Worm (Caenorhabditis elegans) whole organism, young adult: Measurements from ENCODE around the gene F27B3.8.
A peak's percentile ranks its signal among the peaks of the same experiment; 100 is the strongest.

ENCODE experiments used
- C17E4.6 ChIP-seq: fragments of 200-800 bp; sonication (Bioruptor generic); IDR thresholded peaks from 2 replicates; pipeline ENCODE4 v1.3.6; 2022; ENCODE audit warnings: missing genetic modification reagents, missing genetic modification characterization, missing compliant biosample characterization
- F10E7.11 ChIP-seq: sonication (generic microtip); optimal IDR thresholded peaks from 2 replicates; lab custom pipeline; 2017; ENCODE audit warnings: mild to moderate bottlenecking, missing genetic modification characterization, moderate library complexity, missing compliant biosample characterization
- F39B2.1 ChIP-seq: fragments of 200-800 bp; sonication (Bioruptor generic); IDR thresholded peaks from 2 replicates; pipeline ENCODE4 v1.3.6; 2022; ENCODE audit warnings: missing genetic modification reagents, missing genetic modification characterization, missing compliant biosample characterization
- F52B5.7 ChIP-seq: sonication (generic microtip); optimal IDR thresholded peaks from 2 replicates; lab custom pipeline; 2016; ENCODE audit warnings: mild to moderate bottlenecking, missing genetic modification characterization, missing compliant biosample characterization
- F57A8.1 ChIP-seq: fragments of 200-800 bp; sonication (Bioruptor generic); optimal IDR thresholded peaks from 2 replicates; lab custom pipeline; 2018; ENCODE audit warnings: mild to moderate bottlenecking, missing genetic modification characterization, moderate library complexity, missing compliant biosample characterization
- T26A5.8 ChIP-seq: sonication (generic microtip); optimal IDR thresholded peaks from 2 replicates; lab custom pipeline; 2016; ENCODE audit warnings: missing genetic modification characterization, missing compliant biosample characterization
- Y53F4B.3 ChIP-seq: fragments of 200-800 bp; sonication (Bioruptor generic); IDR thresholded peaks from 2 replicates; pipeline ENCODE4 v1.3.6; 2022; ENCODE audit warnings: missing genetic modification reagents, missing genetic modification characterization, missing compliant biosample characterization
- aptf-3 ChIP-seq: fragments of 200-800 bp; sonication (Bioruptor generic); IDR thresholded peaks from 2 replicates; pipeline ENCODE4 v1.3.6; 2022; ENCODE audit warnings: missing genetic modification characterization, missing compliant biosample characterization
- atf-7 ChIP-seq: sonication (generic microtip); optimal IDR thresholded peaks from 2 replicates; lab custom pipeline; 2017; ENCODE audit warnings: mild to moderate bottlenecking, missing genetic modification characterization, missing compliant biosample characterization
- athp-1 ChIP-seq: sonication (generic microtip); optimal IDR thresholded peaks from 2 replicates; lab custom pipeline; 2017; ENCODE audit warnings: mild to moderate bottlenecking, missing genetic modification characterization, missing compliant biosample characterization
- attf-6 ChIP-seq: fragments of 200-800 bp; sonication (Bioruptor generic); IDR thresholded peaks from 2 replicates; pipeline ENCODE4 v1.3.6; 2022; ENCODE audit warnings: missing genetic modification reagents, missing genetic modification characterization, missing compliant biosample characterization
- bed-1 ChIP-seq: fragments of 200-800 bp; sonication (Bioruptor generic); IDR thresholded peaks from 2 replicates; pipeline ENCODE4 v1.3.6; 2022; ENCODE audit warnings: missing genetic modification reagents, missing genetic modification characterization, missing compliant biosample characterization
- bed-2 ChIP-seq: fragments of 200-800 bp; sonication (Bioruptor generic); IDR thresholded peaks from 2 replicates; pipeline ENCODE4 v1.3.6; 2022; ENCODE audit warnings: missing genetic modification reagents, missing genetic modification characterization, missing compliant biosample characterization
- cebp-1 ChIP-seq, 2 experiments: fragments of 200-800 bp in 1 of 2; sonication (Bioruptor generic) in 1 of 2; sonication (generic microtip) in 1 of 2; IDR thresholded peaks in 1 of 2; optimal IDR thresholded peaks in 1 of 2; 2 replicates each; pipeline versions ENCODE4 v1.3.6 to Lab custom; 2017 to 2022; ENCODE audit warnings: missing compliant biosample characterization in 2 of 2, missing genetic modification characterization in 2 of 2, mild to moderate bottlenecking in 1 of 2, missing genetic modification reagents in 1 of 2, moderate library complexity in 1 of 2
- cebp-2 ChIP-seq: fragments of 200-800 bp; sonication (Bioruptor generic); IDR thresholded peaks from 2 replicates; pipeline ENCODE4 v1.3.6; 2022; ENCODE audit warnings: missing genetic modification characterization, missing compliant biosample characterization
- ceh-100 ChIP-seq: fragments of 200-800 bp; sonication (Bioruptor generic); IDR thresholded peaks from 2 replicates; pipeline ENCODE4 v1.3.6; 2022; ENCODE audit warnings: missing genetic modification reagents, missing genetic modification characterization, missing compliant biosample characterization
- ceh-91 ChIP-seq: fragments of 200-800 bp; sonication (Bioruptor generic); IDR thresholded peaks from 2 replicates; pipeline ENCODE4 v1.3.6; 2022; ENCODE audit warnings: missing genetic modification reagents, missing genetic modification characterization, missing compliant biosample characterization
- dox-1 ChIP-seq: fragments of 200-800 bp; sonication (Bioruptor generic); IDR thresholded peaks from 2 replicates; pipeline ENCODE4 v1.3.6; 2022; ENCODE audit warnings: missing genetic modification reagents, missing genetic modification characterization, missing compliant biosample characterization
- dpff-1 ChIP-seq: sonication (generic microtip); optimal IDR thresholded peaks from 2 replicates; lab custom pipeline; 2017; ENCODE audit warnings: mild to moderate bottlenecking, missing genetic modification characterization, missing compliant biosample characterization
- egl-44 ChIP-seq: fragments of 200-800 bp; sonication (Bioruptor generic); IDR thresholded peaks from 2 replicates; pipeline ENCODE4 v1.3.6; 2022; ENCODE audit warnings: missing genetic modification reagents, missing genetic modification characterization, missing compliant biosample characterization
- ets-4 ChIP-seq: fragments of 200-800 bp; sonication (Bioruptor generic); optimal IDR thresholded peaks from 2 replicates; lab custom pipeline; 2018; ENCODE audit warnings: mild to moderate bottlenecking, missing genetic modification characterization, missing compliant biosample characterization
- him-1 ChIP-seq: sonication (generic microtip); optimal IDR thresholded peaks from 2 replicates; lab custom pipeline; 2016; ENCODE audit warnings: missing genotype, missing genetic modification reagents, missing genetic modification characterization, missing compliant biosample characterization
- hlh-12 ChIP-seq: sonication (generic microtip); optimal IDR thresholded peaks from 2 replicates; lab custom pipeline; 2016; ENCODE audit warnings: missing genetic modification characterization, missing compliant biosample characterization
- hmg-1.2 ChIP-seq: fragments of 200-800 bp; sonication (Bioruptor generic); IDR thresholded peaks from 2 replicates; pipeline ENCODE4 v1.3.6; 2022; ENCODE audit warnings: missing genetic modification reagents, missing genetic modification characterization, missing compliant biosample characterization
- lag-1 ChIP-seq: fragments of 200-800 bp; sonication (Bioruptor generic); IDR thresholded peaks from 2 replicates; pipeline ENCODE4 v1.3.6; 2022; ENCODE audit warnings: missing genetic modification reagents, missing genetic modification characterization, missing compliant biosample characterization
- lin-35 ChIP-seq, 3 experiments: fragments of 150-350 bp in 2 of 3; sonication (generic microtip) in 1 of 3; optimal IDR thresholded peaks; 2 replicates each; lab custom pipeline; 2014 to 2018; ENCODE audit warnings: missing biosample characterization in 3 of 3, missing genetic modification characterization in 3 of 3, missing genetic modification reagents in 3 of 3
- lin-54 ChIP-seq: fragments of 200-800 bp; sonication (Bioruptor generic); optimal IDR thresholded peaks from 2 replicates; lab custom pipeline; 2018; ENCODE audit warnings: mild to moderate bottlenecking, missing genetic modification characterization, missing compliant biosample characterization
- madf-3 ChIP-seq: fragments of 200-800 bp; sonication (Bioruptor generic); IDR thresholded peaks from 2 replicates; pipeline ENCODE4 v1.3.6; 2022; ENCODE audit warnings: missing genetic modification reagents, missing genetic modification characterization, missing compliant biosample characterization
- madf-8 ChIP-seq: fragments of 200-800 bp; sonication (Bioruptor generic); conservative IDR thresholded peaks from 2 replicates; pipeline ENCODE4 v1.3.6; 2022; ENCODE audit warnings: missing genetic modification reagents, missing genetic modification characterization, missing compliant biosample characterization
- mcd-1 ChIP-seq: fragments of 200-800 bp; sonication (Bioruptor generic); IDR thresholded peaks from 2 replicates; pipeline ENCODE4 v1.3.6; 2022; ENCODE audit warnings: missing genetic modification reagents, missing genetic modification characterization, missing compliant biosample characterization
- nhr-120 ChIP-seq: fragments of 200-800 bp; sonication (Bioruptor generic); IDR thresholded peaks from 2 replicates; pipeline ENCODE4 v1.3.6; 2022; ENCODE audit warnings: missing genetic modification characterization, missing compliant biosample characterization
- nhr-179 ChIP-seq: sonication (generic microtip); optimal IDR thresholded peaks from 2 replicates; lab custom pipeline; 2016; ENCODE audit warnings: mild to moderate bottlenecking, missing genetic modification characterization, missing compliant biosample characterization
- nhr-27 ChIP-seq: fragments of 200-800 bp; sonication (Bioruptor generic); optimal IDR thresholded peaks from 2 replicates; lab custom pipeline; 2018; ENCODE audit warnings: mild to moderate bottlenecking, missing genetic modification characterization, moderate library complexity, missing compliant biosample characterization
- nhr-90 ChIP-seq: sonication (generic microtip); optimal IDR thresholded peaks from 2 replicates; lab custom pipeline; 2016; ENCODE audit warnings: missing genotype, mild to moderate bottlenecking, missing genetic modification characterization, missing compliant biosample characterization
- pha-4 ChIP-seq: fragments of 150-350 bp; sonication (generic microtip); optimal IDR thresholded peaks from 2 replicates; lab custom pipeline; 2014; ENCODE audit warnings: missing biosample characterization, missing genetic modification reagents, missing genetic modification characterization
- rpc-1 ChIP-seq, 2 experiments: fragments of 150-350 bp in 1 of 2; sonication (generic microtip) in 1 of 2; optimal IDR thresholded peaks; 2 replicates each; lab custom pipeline; 2014 to 2018; ENCODE audit warnings: missing biosample characterization in 1 of 2, missing genetic modification characterization in 1 of 2, missing genetic modification reagents in 1 of 2, missing genotype in 1 of 2
- sdz-38 ChIP-seq: sonication (generic microtip); optimal IDR thresholded peaks from 2 replicates; lab custom pipeline; 2016; ENCODE audit warnings: missing genotype, missing genetic modification characterization, missing compliant biosample characterization
- snpc-4 ChIP-seq, 5 experiments: fragments of 150-350 bp in 1 of 5; sonication (generic microtip) in 4 of 5; optimal IDR thresholded peaks; 2 replicates each; lab custom pipeline; 2014 to 2018; ENCODE audit warnings: missing genetic modification characterization in 5 of 5, missing biosample characterization in 3 of 5, antibody characterized with exemption in 2 of 5, mild to moderate bottlenecking in 2 of 5, missing compliant biosample characterization in 2 of 5, missing genotype in 2 of 5, moderate library complexity in 2 of 5, missing genetic modification reagents in 1 of 5
- sptf-2 ChIP-seq: fragments of 200-800 bp; sonication (Bioruptor generic); optimal IDR thresholded peaks from 2 replicates; lab custom pipeline; 2018; ENCODE audit warnings: mild to moderate bottlenecking, missing genetic modification characterization, missing compliant biosample characterization
- tbp1 ChIP-seq: fragments of 200-800 bp; sonication (Bioruptor generic); optimal IDR thresholded peaks from 2 replicates; lab custom pipeline; 2018; ENCODE audit warnings: mild to moderate bottlenecking, missing genetic modification characterization, missing compliant biosample characterization
- tlf-1 ChIP-seq: fragments of 200-800 bp; sonication (Bioruptor generic); optimal IDR thresholded peaks from 2 replicates; lab custom pipeline; 2018; ENCODE audit warnings: mild to moderate bottlenecking, missing genetic modification characterization, missing compliant biosample characterization
- zfh-2 ChIP-seq: fragments of 200-800 bp; sonication (Bioruptor generic); conservative IDR thresholded peaks from 2 replicates; pipeline ENCODE4 v1.3.6; 2022; ENCODE audit warnings: missing genetic modification reagents, missing genetic modification characterization, missing compliant biosample characterization
- zim-3 ChIP-seq: sonication (generic microtip); optimal IDR thresholded peaks from 2 replicates; lab custom pipeline; 2017; ENCODE audit warnings: mild to moderate bottlenecking, missing genetic modification characterization, moderate library complexity, missing compliant biosample characterization
- ztf-18 ChIP-seq: sonication (generic microtip); optimal IDR thresholded peaks from 2 replicates; lab custom pipeline; 2016; ENCODE audit warnings: missing genotype, mild to moderate bottlenecking, missing genetic modification characterization, missing compliant biosample characterization
- ztf-26 ChIP-seq: sonication (generic microtip); optimal IDR thresholded peaks from 2 replicates; lab custom pipeline; 2017; ENCODE audit warnings: missing genetic modification characterization, missing compliant biosample characterization
- ztf-3 ChIP-seq: fragments of 200-800 bp; sonication (Bioruptor generic); optimal IDR thresholded peaks from 2 replicates; lab custom pipeline; 2018; ENCODE audit warnings: mild to moderate bottlenecking, missing genetic modification characterization, missing compliant biosample characterization
- ztf-6 ChIP-seq: fragments of 200-800 bp; sonication (Bioruptor generic); IDR thresholded peaks from 2 replicates; pipeline ENCODE4 v1.3.6; 2022; ENCODE audit warnings: missing genetic modification reagents, missing genetic modification characterization, missing compliant biosample characterization

Gene F27B3.8

ce11 chrIII:6606022-6606467, 26.5 kb downstream of the F27B3.8 start:
- peak; percentile 85 for TF ChIP-seq tlf-1 (GFP tag; lab: Kevin White, UChicago)
- TF ChIP-seq madf-3 (GFP tag; lab: Robert Waterston, UW): peak; percentile 86
- TF ChIP-seq mcd-1: peak; percentile 72
- 0 out of 2 replicates have a peak, but pooled peaks have one; percentile 24 for TF ChIP-seq ceh-100 (GFP tag; lab: Robert Waterston, UW)
- no peak for TF ChIP-seq bed-1 (GFP tag; lab: Robert Waterston, UW)
- peak; percentile 96 for TF ChIP-seq cebp-1 (GFP tag; IDR thresholded peaks at IDR 0.05; lab: Robert Waterston, UW)
- peak; percentile 99 for TF ChIP-seq cebp-1 (tag; optimal IDR thresholded peaks at IDR 0.05; lab: Kevin White, UChicago)
- TF ChIP-seq nhr-27 (tag; lab: Kevin White, UChicago): no peak
- TF ChIP-seq lin-35 (GFP tag; optimal IDR thresholded peaks at IDR 0.05; lab: Kevin White, UChicago): peak in 1 of 3 experiments; percentile 69
- no peak for TF ChIP-seq snpc-4 (GFP tag; optimal IDR thresholded peaks at IDR 0.05; lab: Kevin White, UChicago)
- TF ChIP-seq snpc-4 (tag; optimal IDR thresholded peaks at IDR 0.05; lab: Kevin White, UChicago): peak in 3 of 4 experiments; percentile 50 to 64 (median 53)
- peak; percentile 74 for TF ChIP-seq dpff-1 (tag; lab: Kevin White, UChicago)
- TF ChIP-seq sptf-2 (GFP tag; lab: Kevin White, UChicago): no peak
- TF ChIP-seq rpc-1 (optimal IDR thresholded peaks at IDR 0.05; lab: Kevin White, UChicago): no peak
- no peak for TF ChIP-seq rpc-1 (tag; optimal IDR thresholded peaks at IDR 0.05; lab: Kevin White, UChicago)
- no peak for TF ChIP-seq bed-2 (GFP tag; lab: Robert Waterston, UW)
- peak; percentile 77 for TF ChIP-seq lin-54 (GFP tag; lab: Kevin White, UChicago)
- TF ChIP-seq nhr-179: no peak
- TF ChIP-seq ztf-18: peak; percentile 51
- no peak for TF ChIP-seq cebp-2 (GFP tag; lab: Robert Waterston, UW)
- TF ChIP-seq dox-1 (GFP tag; lab: Robert Waterston, UW): peak; percentile 72
- TF ChIP-seq ztf-26 (tag; lab: Kevin White, UChicago): peak; percentile 64
- no peak for TF ChIP-seq him-1 (tag; lab: Kevin White, UChicago)
- peak; percentile 60 for TF ChIP-seq zim-3 (tag; lab: Kevin White, UChicago)
- TF ChIP-seq hlh-12 (tag; lab: Kevin White, UChicago): no peak
- TF ChIP-seq nhr-120 (GFP tag; lab: Robert Waterston, UW): 0 out of 2 replicates have a peak, but pooled peaks have one; percentile 56
- TF ChIP-seq Y53F4B.3 (GFP tag; lab: Robert Waterston, UW): no peak
- peak; percentile 62 for TF ChIP-seq tbp1
- no peak for TF ChIP-seq ztf-6 (GFP tag; lab: Robert Waterston, UW)
- no peak for TF ChIP-seq sdz-38 (tag; lab: Kevin White, UChicago)
- peak; percentile 61; the same call in 1 of the 2 replicates for TF ChIP-seq C17E4.6 (GFP tag; lab: Robert Waterston, UW)
- peak; percentile 91 for TF ChIP-seq F52B5.7 (tag; lab: Kevin White, UChicago)
- TF ChIP-seq ets-4: no peak
- no peak for TF ChIP-seq ztf-3 (GFP tag; lab: Kevin White, UChicago)
- 0 out of 2 replicates have a peak, but pooled peaks have one; percentile 56 for TF ChIP-seq aptf-3
- TF ChIP-seq F57A8.1 (GFP tag; lab: Kevin White, UChicago): no peak
- no peak for TF ChIP-seq egl-44
- TF ChIP-seq atf-7: peak; percentile 44
- TF ChIP-seq madf-8 (GFP tag; lab: Robert Waterston, UW): no peak
- TF ChIP-seq athp-1 (tag; lab: Kevin White, UChicago): peak; percentile 88
- no peak for TF ChIP-seq pha-4 (tag; lab: Kevin White, UChicago)
- peak; percentile 83 for TF ChIP-seq hmg-1.2 (GFP tag; lab: Robert Waterston, UW)
- TF ChIP-seq nhr-90: peak; percentile 49
- TF ChIP-seq ceh-91 (GFP tag; lab: Robert Waterston, UW): no peak
- TF ChIP-seq F10E7.11 (tag; lab: Kevin White, UChicago): peak; percentile 74
- TF ChIP-seq F39B2.1: 0 out of 2 replicates have a peak, but pooled peaks have one; percentile 35
- 0 out of 2 replicates have a peak, but pooled peaks have one; percentile 12 for TF ChIP-seq attf-6 (GFP tag; lab: Robert Waterston, UW)
- no peak for TF ChIP-seq lag-1 (GFP tag; lab: Robert Waterston, UW)
- peak; percentile 27 for TF ChIP-seq T26A5.8 (tag; lab: Kevin White, UChicago)
- TF ChIP-seq zfh-2: peak; percentile 68
